Worm (Caenorhabditis elegans): ENCODE data around the gene C35D10.17.
A peak's percentile ranks its signal among the peaks of the same experiment; 100 is the strongest.

C35D10.17 gene

DNA sequence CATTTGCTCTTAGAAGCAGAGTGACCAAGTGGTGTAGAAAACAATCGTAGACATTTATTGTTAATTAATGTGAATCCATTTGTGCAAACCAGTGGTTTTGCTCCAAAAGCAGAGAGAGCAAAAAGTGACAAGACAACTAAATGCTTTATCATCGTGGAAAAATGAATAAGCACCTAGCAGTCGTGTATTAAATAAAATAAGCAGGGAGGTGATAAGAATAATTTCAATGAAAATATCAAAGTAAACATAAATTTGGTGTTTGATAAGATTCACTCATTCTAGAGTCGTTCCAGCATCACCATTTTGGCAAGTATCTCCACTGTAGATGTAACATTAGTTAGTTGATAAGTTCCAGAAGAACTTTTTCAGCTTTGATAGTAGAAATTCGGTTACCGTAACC lies 20.4 kb downstream of the C35D10.17 start, which contains the start of gene clec-6:
clec-6 (minus strand) TSS at position 154 of the 400 bp plus-strand sequence.
- TF ChIP-seq mml-1 (tag; optimal IDR thresholded peaks at IDR 0.05) (no peak), elt-2 (tag; optimal IDR thresholded peaks at IDR 0.05) (peak; percentile 60), snpc-4 (tag; optimal IDR thresholded peaks at IDR 0.05) (no peak), jun-1 (tag; optimal IDR thresholded peaks at IDR 0.05) (no peak), pha-4 (tag; optimal IDR thresholded peaks at IDR 0.05) (peak; percentile 33), pqm-1 (tag; optimal IDR thresholded peaks at IDR 0.05) (peak; percentile 23), nhr-67 (tag; optimal IDR thresholded peaks at IDR 0.05) (no peak), nhr-77 (tag; optimal IDR thresholded peaks at IDR 0.05) (no peak)

- TF ChIP-seq ceh-16 (tag; optimal IDR thresholded peaks at IDR 0.05) (no peak), pha-4 (tag; optimal IDR thresholded peaks at IDR 0.05) (peak; percentile 29)
Observed at ce11 chrIII:4890997-4891396, 24.1 kb downstream of the C35D10.17 start, which contains the start of gene F26F4.5. TSS of gene F26F4.5 (minus strand) at chrIII:4891252.

DNA sequence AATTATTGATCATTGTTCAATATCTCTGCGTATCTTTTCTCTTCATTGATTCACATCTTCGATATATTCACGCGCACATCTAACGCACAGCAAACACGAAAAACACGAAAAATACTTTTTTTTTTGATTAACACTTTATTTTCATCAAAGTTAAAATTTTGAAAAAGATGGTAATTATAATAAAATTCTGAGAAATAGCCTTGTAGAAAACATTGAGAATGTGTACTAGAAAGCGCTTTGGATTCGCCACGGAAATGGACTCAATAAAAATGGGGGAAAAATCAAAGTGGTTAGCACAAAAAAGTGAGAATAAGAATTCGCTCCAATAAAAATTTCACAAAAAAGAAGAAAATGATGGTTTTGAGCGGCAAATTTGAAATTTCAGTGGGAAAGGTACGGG lies 26.7 kb downstream of the C35D10.17 start, which contains the start of gene F26F4.6:
F26F4.6 (minus strand) TSS at position 101 of the 400 bp plus-strand sequence.
- TF ChIP-seq ZK546.5 (tag; optimal IDR thresholded peaks at IDR 0.05): no peak
- no peak for TF ChIP-seq R02D3.7 (tag; optimal IDR thresholded peaks at IDR 0.05)
- no peak for TF ChIP-seq ama-1 (optimal IDR thresholded peaks at IDR 0.05)
- TF ChIP-seq ceh-9 (tag; optimal IDR thresholded peaks at IDR 0.05): no peak
- no peak for TF ChIP-seq eor-1 (tag; optimal IDR thresholded peaks at IDR 0.05)
- TF ChIP-seq ceh-82 (tag; optimal IDR thresholded peaks at IDR 0.05): no peak
- no peak for TF ChIP-seq elt-3 (tag; optimal IDR thresholded peaks at IDR 0.05)
- TF ChIP-seq zag-1 (tag; optimal IDR thresholded peaks at IDR 0.05): no peak
- no peak for TF ChIP-seq nfya-1 (tag; optimal IDR thresholded peaks at IDR 0.05; ENCODE audit: insufficient read depth)
- no peak for TF ChIP-seq tbx-2 (tag; optimal IDR thresholded peaks at IDR 0.05)
- no peak for TF ChIP-seq ztf-4 (tag; optimal IDR thresholded peaks at IDR 0.05)
- TF ChIP-seq sea-2 (GFP tag; optimal IDR thresholded peaks at IDR 0.05): no peak

ce11 chrIII:4895313-4895712 lies 28.5 kb downstream of the C35D10.17 start:
- TF ChIP-seq egl-5 (tag; optimal IDR thresholded peaks at IDR 0.05): no peak
- TF ChIP-seq nhr-67 (tag; optimal IDR thresholded peaks at IDR 0.05): no peak
- TF ChIP-seq jun-1 (tag; optimal IDR thresholded peaks at IDR 0.05): no peak
- TF ChIP-seq nhr-28 (tag; optimal IDR thresholded peaks at IDR 0.05): no peak
- TF ChIP-seq lin-15B (tag; optimal IDR thresholded peaks at IDR 0.05): no peak
- TF ChIP-seq egl-27 (tag; optimal IDR thresholded peaks at IDR 0.05): no peak
- no peak for TF ChIP-seq nfya-1 (tag; optimal IDR thresholded peaks at IDR 0.05; ENCODE audit: insufficient read depth)
- TF ChIP-seq zag-1 (tag; optimal IDR thresholded peaks at IDR 0.05): no peak
- no peak for TF ChIP-seq fkh-2 (tag; optimal IDR thresholded peaks at IDR 0.05)
- no peak for TF ChIP-seq ceh-28 (tag; optimal IDR thresholded peaks at IDR 0.05)
- no peak for TF ChIP-seq aly-2 (tag; optimal IDR thresholded peaks at IDR 0.05)
- TF ChIP-seq nhr-77 (tag; optimal IDR thresholded peaks at IDR 0.05): no peak
- TF ChIP-seq skn-1 (tag; optimal IDR thresholded peaks at IDR 0.05): no peak

DNA sequence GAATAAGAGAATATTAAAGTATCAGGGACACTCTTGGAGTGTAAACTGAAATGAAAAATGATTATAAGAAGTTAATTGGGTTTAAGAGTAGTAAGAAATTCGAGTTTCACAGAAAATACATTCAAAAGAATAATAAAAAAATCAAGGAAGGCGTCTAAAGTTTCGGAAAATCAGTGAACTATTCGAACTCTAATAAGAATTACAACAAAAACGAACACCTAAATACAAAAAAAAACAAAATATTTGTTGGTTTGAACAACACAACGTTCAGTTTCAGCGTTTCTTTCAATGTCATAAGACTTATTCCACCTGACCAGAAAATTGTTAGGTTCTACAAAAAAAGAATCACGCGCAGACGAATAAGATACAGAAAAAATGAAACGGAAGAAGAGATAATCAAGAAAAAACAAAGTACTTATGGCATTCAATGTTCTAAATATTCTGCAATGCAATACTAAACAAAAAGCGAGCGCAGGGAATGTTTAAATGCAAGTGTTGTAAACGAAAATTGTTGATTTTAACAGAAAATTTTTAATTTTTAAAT lies 32.2 kb downstream of the C35D10.17 start, which contains the start of gene nhl-2:
nhl-2 (minus strand) TSS at position 51 of the 544 bp plus-strand sequence.
- no peak for TF ChIP-seq hmg-11 (tag; optimal IDR thresholded peaks at IDR 0.05)
- no peak for TF ChIP-seq elt-1 (tag; optimal IDR thresholded peaks at IDR 0.05)
- no peak for TF ChIP-seq ceh-9 (tag; optimal IDR thresholded peaks at IDR 0.05)
- TF ChIP-seq elt-3 (tag; optimal IDR thresholded peaks at IDR 0.05): no peak
- no peak for TF ChIP-seq elt-2 (tag; optimal IDR thresholded peaks at IDR 0.05)
- no peak for TF ChIP-seq mdl-1 (tag; optimal IDR thresholded peaks at IDR 0.05)
- TF ChIP-seq mml-1 (tag; optimal IDR thresholded peaks at IDR 0.05): no peak
- no peak for TF ChIP-seq nhr-77 (tag; optimal IDR thresholded peaks at IDR 0.05)
- TF ChIP-seq lin-39 (tag; optimal IDR thresholded peaks at IDR 0.05): no peak
- TF ChIP-seq unc-39 (tag; optimal IDR thresholded peaks at IDR 0.05): no peak
- TF ChIP-seq nhr-11 (tag; optimal IDR thresholded peaks at IDR 0.05): no peak
- no peak for TF ChIP-seq zag-1 (tag; optimal IDR thresholded peaks at IDR 0.05)
- no peak for TF ChIP-seq nhr-28 (tag; optimal IDR thresholded peaks at IDR 0.05)
- no peak for TF ChIP-seq R02D3.7 (tag; optimal IDR thresholded peaks at IDR 0.05)
- no peak for TF ChIP-seq fkh-2 (tag; optimal IDR thresholded peaks at IDR 0.05)
- TF ChIP-seq aly-2 (tag; optimal IDR thresholded peaks at IDR 0.05): no peak
- no peak for TF ChIP-seq nhr-237 (tag; optimal IDR thresholded peaks at IDR 0.05)
- TF ChIP-seq ztf-4 (tag; optimal IDR thresholded peaks at IDR 0.05): no peak

Measured in whole organism, L3 larva.